Worm (Caenorhabditis elegans): ENCODE measurements around the gene str-116.

Gene str-116

DNA sequence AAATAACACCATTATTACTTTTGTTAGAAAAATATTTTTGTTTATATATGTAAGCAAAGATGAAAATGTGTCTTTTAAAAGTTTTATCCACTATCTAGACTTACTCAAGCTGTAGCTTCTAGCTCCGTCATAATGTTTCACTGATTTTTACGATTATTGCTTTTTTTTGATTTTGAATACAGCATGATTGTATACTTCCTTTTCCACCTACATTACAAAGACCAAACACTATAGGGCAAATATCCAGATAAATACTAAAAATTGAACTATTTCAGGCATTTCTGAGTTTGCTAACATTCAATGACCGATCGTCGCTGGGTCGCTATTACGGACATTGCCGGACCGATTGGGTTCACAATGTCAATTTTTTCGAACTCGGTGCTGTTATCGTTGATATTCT lies at the start of gene str-116:
TSS of gene str-116 (plus strand) at position 301 of the 400 bp plus-strand sequence.
- TF ChIP-seq mml-1 (tag; optimal IDR thresholded peaks at IDR 0.05) (no peak), ceh-16 (tag; optimal IDR thresholded peaks at IDR 0.05) (no peak), nhr-67 (tag; optimal IDR thresholded peaks at IDR 0.05) (no peak), nhr-25 (tag; optimal IDR thresholded peaks at IDR 0.05) (no peak), tbx-2 (tag; optimal IDR thresholded peaks at IDR 0.05) (no peak), R02D3.7 (tag; optimal IDR thresholded peaks at IDR 0.05) (no peak), lin-39 (tag; optimal IDR thresholded peaks at IDR 0.05) (no peak), pqm-1 (tag; optimal IDR thresholded peaks at IDR 0.05) (no peak), sea-2 (GFP tag; optimal IDR thresholded peaks at IDR 0.05) (no peak), nfya-1 (tag; optimal IDR thresholded peaks at IDR 0.05; ENCODE audit: insufficient read depth) (no peak), ceh-82 (tag; optimal IDR thresholded peaks at IDR 0.05) (no peak), snpc-4 (tag; optimal IDR thresholded peaks at IDR 0.05) (no peak)

DNA sequence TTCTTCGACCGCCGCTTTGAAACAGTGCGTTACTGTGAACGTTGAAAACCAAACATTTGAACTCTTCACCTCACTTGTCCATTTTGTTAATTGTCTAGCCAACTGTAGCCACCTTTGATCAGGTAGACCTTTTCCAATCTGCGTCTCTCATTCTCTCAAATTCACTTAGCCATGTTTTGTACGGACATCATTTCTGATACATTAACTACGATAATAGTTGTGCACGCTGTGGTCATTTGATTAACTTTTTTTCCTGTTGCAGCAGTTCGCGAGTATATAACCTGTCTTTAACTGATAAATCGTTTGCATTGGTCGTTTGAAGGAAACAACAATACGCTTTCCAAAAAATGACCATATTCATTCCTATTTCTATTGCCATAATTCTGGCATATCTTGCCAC lies 49.4 kb upstream of the str-116 start, which contains the start of gene cyp-29A2:
TSS of gene cyp-29A2 (plus strand) at position 190 of the 400 bp plus-strand sequence.
- TF ChIP-seq snpc-4 (tag; optimal IDR thresholded peaks at IDR 0.05) (no peak), ceh-16 (tag; optimal IDR thresholded peaks at IDR 0.05) (no peak), R02D3.7 (tag; optimal IDR thresholded peaks at IDR 0.05) (no peak), tbx-2 (tag; optimal IDR thresholded peaks at IDR 0.05) (no peak), hmg-11 (tag; optimal IDR thresholded peaks at IDR 0.05) (no peak), pqm-1 (tag; optimal IDR thresholded peaks at IDR 0.05) (peak; percentile 18), lsy-12 (tag; optimal IDR thresholded peaks at IDR 0.05) (no peak), nhr-76 (tag; optimal IDR thresholded peaks at IDR 0.05) (no peak), elt-2 (tag; optimal IDR thresholded peaks at IDR 0.05) (peak; percentile 17), nfya-1 (tag; optimal IDR thresholded peaks at IDR 0.05; ENCODE audit: insufficient read depth) (no peak), nhr-12 (tag; optimal IDR thresholded peaks at IDR 0.05) (no peak), ama-1 (optimal IDR thresholded peaks at IDR 0.05) (no peak)

DNA sequence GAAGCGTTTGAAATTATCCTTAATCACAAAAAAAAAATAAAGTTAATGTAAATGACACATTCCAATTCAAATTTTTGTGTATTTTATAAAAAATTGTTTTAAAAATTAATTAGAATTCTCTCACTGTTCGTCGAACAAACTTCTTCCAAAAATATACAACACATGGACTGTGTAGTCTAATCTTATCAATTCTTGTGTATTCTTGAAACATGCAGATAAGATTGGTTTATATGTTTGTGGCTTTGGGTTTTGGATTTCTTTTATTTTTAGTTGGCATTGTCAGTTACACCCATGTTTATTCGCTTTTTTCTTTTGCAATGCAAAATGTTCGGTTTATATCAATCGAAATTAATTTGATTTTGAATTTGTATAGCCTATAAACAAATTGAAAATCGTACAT lies 46.4 kb upstream of the str-116 start:
- no peak for TF ChIP-seq ceh-16 (tag; optimal IDR thresholded peaks at IDR 0.05)

DNA sequence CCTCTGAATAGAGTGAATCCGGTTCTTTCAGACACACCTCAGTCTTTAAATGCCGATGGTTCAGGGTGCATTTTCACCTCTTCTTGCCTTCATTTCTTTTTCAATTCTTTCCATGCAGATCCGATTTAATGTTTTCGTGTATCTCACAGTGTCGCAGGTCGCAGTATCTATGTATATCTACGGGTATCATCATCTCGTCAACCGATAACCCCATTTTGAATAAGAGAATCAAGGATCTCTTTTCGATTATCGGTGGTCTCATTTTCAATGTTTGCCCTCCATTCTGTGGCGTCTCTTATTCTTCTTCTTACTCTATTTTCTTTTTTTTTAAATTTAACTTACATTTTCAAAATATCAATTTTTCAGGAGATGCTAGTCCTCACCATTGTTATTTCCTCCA lies 45.8 kb upstream of the str-116 start, which contains the start of gene T19B10.2:
TSS of gene T19B10.2 (plus strand) at position 367 of the 400 bp plus-strand sequence.
- no peak for TF ChIP-seq ama-1 (optimal IDR thresholded peaks at IDR 0.05)
- no peak for TF ChIP-seq pha-4 (tag; optimal IDR thresholded peaks at IDR 0.05)
- peak; percentile 76 for TF ChIP-seq nhr-23 (tag; optimal IDR thresholded peaks at IDR 0.05)
- no peak for TF ChIP-seq aly-2 (tag; optimal IDR thresholded peaks at IDR 0.05)

DNA sequence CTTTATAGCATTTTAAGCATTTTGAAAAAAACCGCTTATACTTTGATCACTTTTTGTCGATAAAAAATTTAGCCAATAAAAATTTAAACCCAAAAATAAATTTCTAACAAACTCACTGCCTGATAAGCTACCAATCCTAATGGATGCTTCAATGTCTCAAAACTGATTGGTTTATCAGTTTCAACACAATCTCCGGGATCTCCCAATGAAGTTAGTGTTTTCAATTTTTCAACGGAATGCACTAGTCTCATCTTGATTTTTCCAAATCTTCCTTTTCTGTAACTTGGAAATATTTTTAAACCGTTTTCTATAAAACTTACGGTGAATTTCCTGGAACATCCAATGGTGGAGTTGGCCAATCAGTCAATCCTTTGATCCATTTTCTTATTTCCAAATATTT lies 43.1 kb upstream of the str-116 start:
- TF ChIP-seq nfya-1 (tag; optimal IDR thresholded peaks at IDR 0.05; ENCODE audit: insufficient read depth), result no peak
- no peak for TF ChIP-seq nhr-43 (tag; optimal IDR thresholded peaks at IDR 0.05; ENCODE audit: poor library complexity, severe bottlenecking)
- TF ChIP-seq hmg-11 (tag; optimal IDR thresholded peaks at IDR 0.05), result no peak
- no peak for TF ChIP-seq elt-3 (tag; optimal IDR thresholded peaks at IDR 0.05)
- no peak for TF ChIP-seq fos-1 (tag; optimal IDR thresholded peaks at IDR 0.05)
- TF ChIP-seq nhr-11 (tag; optimal IDR thresholded peaks at IDR 0.05), result no peak
- TF ChIP-seq lin-39 (tag; optimal IDR thresholded peaks at IDR 0.05), result no peak
- TF ChIP-seq lin-15B (tag; optimal IDR thresholded peaks at IDR 0.05), result no peak
- no peak for TF ChIP-seq daf-12 (tag; optimal IDR thresholded peaks at IDR 0.05)
- no peak for TF ChIP-seq nhr-237 (tag; optimal IDR thresholded peaks at IDR 0.05)
- TF ChIP-seq R02D3.7 (tag; optimal IDR thresholded peaks at IDR 0.05), result no peak
- no peak for TF ChIP-seq ceh-9 (tag; optimal IDR thresholded peaks at IDR 0.05)
- TF ChIP-seq elt-2 (tag; optimal IDR thresholded peaks at IDR 0.05), result no peak
- TF ChIP-seq ceh-16 (tag; optimal IDR thresholded peaks at IDR 0.05), result no peak
- no peak for TF ChIP-seq unc-62 (GFP tag; optimal IDR thresholded peaks at IDR 0.05)
- TF ChIP-seq mdl-1 (tag; optimal IDR thresholded peaks at IDR 0.05), result no peak
- TF ChIP-seq nhr-28 (tag; optimal IDR thresholded peaks at IDR 0.05), result no peak
- TF ChIP-seq mml-1 (tag; optimal IDR thresholded peaks at IDR 0.05), result no peak

DNA sequence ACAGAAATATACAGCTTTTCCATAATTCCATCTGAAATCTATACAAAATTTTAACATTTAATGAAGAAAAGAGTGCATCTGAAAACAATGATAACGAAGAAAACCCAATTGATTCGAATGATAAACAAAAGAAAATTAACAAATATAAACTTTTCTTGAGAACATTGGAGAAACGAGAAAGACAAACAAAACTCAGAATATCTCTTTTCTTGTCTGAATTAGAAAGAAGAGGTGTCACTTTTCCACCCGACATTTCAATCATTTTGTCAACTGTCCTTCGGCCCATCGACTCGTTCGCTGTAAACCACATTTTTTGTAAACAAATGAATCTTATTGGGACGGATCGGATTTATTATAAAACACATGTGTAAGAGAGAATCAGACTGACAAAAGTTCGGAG lies 40.8 kb upstream of the str-116 start, which contains the start of gene bgal-1:
TSS of gene bgal-1 (minus strand) at position 38 of the 400 bp plus-strand sequence.
- TF ChIP-seq unc-62 (GFP tag; optimal IDR thresholded peaks at IDR 0.05), result no peak
- no peak for TF ChIP-seq fkh-2 (tag; optimal IDR thresholded peaks at IDR 0.05)
- no peak for TF ChIP-seq hmg-11 (tag; optimal IDR thresholded peaks at IDR 0.05)
- TF ChIP-seq lin-39 (tag; optimal IDR thresholded peaks at IDR 0.05), result peak; percentile 4
- TF ChIP-seq nhr-237 (tag; optimal IDR thresholded peaks at IDR 0.05), result no peak
- TF ChIP-seq egl-27 (tag; optimal IDR thresholded peaks at IDR 0.05), result no peak
- TF ChIP-seq lin-15B (tag; optimal IDR thresholded peaks at IDR 0.05), result no peak
- no peak for TF ChIP-seq nhr-28 (tag; optimal IDR thresholded peaks at IDR 0.05)
- TF ChIP-seq nhr-43 (tag; optimal IDR thresholded peaks at IDR 0.05; ENCODE audit: poor library complexity, severe bottlenecking), result no peak
- no peak for TF ChIP-seq nhr-77 (tag; optimal IDR thresholded peaks at IDR 0.05)
- peak; percentile 23 for TF ChIP-seq elt-2 (tag; optimal IDR thresholded peaks at IDR 0.05)
- TF ChIP-seq ZK546.5 (tag; optimal IDR thresholded peaks at IDR 0.05), result no peak
- TF ChIP-seq ztf-11 (tag; optimal IDR thresholded peaks at IDR 0.05), result no peak
- no peak for TF ChIP-seq eor-1 (tag; optimal IDR thresholded peaks at IDR 0.05)
- no peak for TF ChIP-seq zag-1 (tag; optimal IDR thresholded peaks at IDR 0.05)
- TF ChIP-seq pha-4 (tag; optimal IDR thresholded peaks at IDR 0.05), result peak; percentile 62
- peak; percentile 15 for TF ChIP-seq nfya-1 (tag; optimal IDR thresholded peaks at IDR 0.05; ENCODE audit: insufficient read depth)
- no peak for TF ChIP-seq elt-1 (tag; optimal IDR thresholded peaks at IDR 0.05)
- TF ChIP-seq fkh-10 (GFP tag; optimal IDR thresholded peaks at IDR 0.05), result no peak
- no peak for TF ChIP-seq nhr-67 (tag; optimal IDR thresholded peaks at IDR 0.05)
- no peak for TF ChIP-seq egl-5 (tag; optimal IDR thresholded peaks at IDR 0.05)

Measured in whole organism, L3 larva.